Worm (Caenorhabditis elegans) whole organism, L3 larva: ENCODE measurements around the gene srz-12.

Experiments used
- R02D3.7 ChIP-seq: fragments of 150-350 bp; optimal IDR thresholded peaks from 2 replicates; lab custom pipeline; 2014; ENCODE audit warnings: missing biosample characterization, missing genetic modification characterization
- aly-2 ChIP-seq: fragments of 150-350 bp; optimal IDR thresholded peaks from 2 replicates; lab custom pipeline; 2014; ENCODE audit warnings: missing biosample characterization, missing genetic modification characterization
- ama-1 ChIP-seq: fragments of 150-350 bp; optimal IDR thresholded peaks from 2 replicates; lab custom pipeline; 2018
- ceh-16 ChIP-seq: sonication (generic microtip); optimal IDR thresholded peaks from 2 replicates; lab custom pipeline; 2017; ENCODE audit warnings: missing biosample characterization, missing genetic modification characterization
- ceh-82 ChIP-seq: fragments of 150-350 bp; optimal IDR thresholded peaks from 2 replicates; lab custom pipeline; 2014; ENCODE audit warnings: missing biosample characterization, missing genetic modification characterization
- egl-27 ChIP-seq: sonication (generic microtip); optimal IDR thresholded peaks from 4 replicates; lab custom pipeline; 2017; ENCODE audit warnings: missing biosample characterization, missing genetic modification reagents, missing genetic modification characterization
- elt-2 ChIP-seq: sonication (generic microtip); optimal IDR thresholded peaks from 2 replicates; lab custom pipeline; 2016; ENCODE audit warnings: missing genetic modification reagents, mild to moderate bottlenecking, missing genetic modification characterization, missing compliant biosample characterization
- fos-1 ChIP-seq: fragments of 150-350 bp; optimal IDR thresholded peaks from 2 replicates; lab custom pipeline; 2014; ENCODE audit warnings: missing biosample characterization, missing genetic modification characterization
- nhr-11 ChIP-seq: fragments of 150-350 bp; optimal IDR thresholded peaks from 2 replicates; lab custom pipeline; 2014; ENCODE audit warnings: missing biosample characterization, missing genetic modification characterization
- nhr-12 ChIP-seq: fragments of 150-350 bp; optimal IDR thresholded peaks from 2 replicates; lab custom pipeline; 2014; ENCODE audit warnings: missing biosample characterization, missing genetic modification characterization
- nhr-25 ChIP-seq: sonication (generic microtip); optimal IDR thresholded peaks from 2 replicates; lab custom pipeline; 2017; ENCODE audit warnings: missing biosample characterization, missing genetic modification characterization
- pha-4 ChIP-seq: fragments of 150-350 bp; optimal IDR thresholded peaks from 2 replicates; lab custom pipeline; 2014; ENCODE audit warnings: missing biosample characterization, missing genetic modification reagents, missing genetic modification characterization
- unc-62 ChIP-seq: fragments of 150-350 bp; sonication (generic microtip); optimal IDR thresholded peaks from 4 replicates; lab custom pipeline; 2014; ENCODE audit warnings: missing biosample characterization, missing genetic modification reagents, missing genetic modification characterization
- zag-1 ChIP-seq: fragments of 150-350 bp; optimal IDR thresholded peaks from 2 replicates; lab custom pipeline; 2014; ENCODE audit warnings: missing biosample characterization, missing genetic modification characterization

- TF ChIP-seq unc-62 (GFP tag; lab: Kevin White, UChicago) (no peak), nhr-11 (tag; lab: Kevin White, UChicago) (no peak), aly-2 (tag; lab: Kevin White, UChicago) (no peak), nhr-12 (tag; lab: Kevin White, UChicago) (no peak), ceh-82 (tag; lab: Kevin White, UChicago) (no peak), fos-1 (no peak), ama-1 (lab: Kevin White, UChicago) (no peak), egl-27 (tag; lab: Kevin White, UChicago) (no peak), R02D3.7 (tag; lab: Kevin White, UChicago) (no peak), nhr-25 (tag; lab: Kevin White, UChicago) (no peak), ceh-16 (no peak), elt-2 (tag; lab: Kevin White, UChicago) (no peak), pha-4 (tag; lab: Kevin White, UChicago) (no peak), zag-1 (no peak)
These were observed 35.2 kb upstream of the srz-12 start, which contains the start of gene str-60 for ce11 chrV:15897696-15898095.
